Fruit fly (Drosophila melanogaster) whole organism, prepupa: ENCODE data around the gene Hcs.

Source experiments
- CG10669 ChIP-seq: fragments of 200-800 bp; sonication (Bioruptor generic); optimal IDR thresholded peaks from 3 replicates; lab custom pipeline; 2018; ENCODE audit warnings: missing biosample characterization, mild to moderate bottlenecking, missing genetic modification characterization, moderate library complexity
- CG11762 ChIP-seq: fragments of 200-800 bp; sonication (Bioruptor generic); optimal IDR thresholded peaks from 3 replicates; lab custom pipeline; 2016; ENCODE audit warnings: missing biosample characterization, missing genetic modification characterization; ENCODE audit not compliant: insufficient read depth
- CG11902 ChIP-seq: fragments of 200-800 bp; sonication (Bioruptor generic); optimal IDR thresholded peaks from 3 replicates; lab custom pipeline; 2016; ENCODE audit warnings: missing biosample characterization, missing genetic modification characterization
- CG31627 ChIP-seq: fragments of 200-800 bp; sonication (Bioruptor generic); optimal IDR thresholded peaks from 3 replicates; lab custom pipeline; 2016; ENCODE audit warnings: missing biosample characterization, missing genetic modification characterization
- CG3919 ChIP-seq: fragments of 200-800 bp; sonication (Bioruptor generic); optimal IDR thresholded peaks from 3 replicates; lab custom pipeline; 2016; ENCODE audit warnings: missing biosample characterization, missing genetic modification characterization
- CG6792 ChIP-seq: fragments of 200-800 bp; sonication (Bioruptor generic); optimal IDR thresholded peaks from 3 replicates; lab custom pipeline; 2016; ENCODE audit warnings: missing biosample characterization, missing genetic modification characterization
- Ets21C ChIP-seq: fragments of 200-800 bp; sonication (Bioruptor generic); optimal IDR thresholded peaks from 3 replicates; lab custom pipeline; 2016; ENCODE audit warnings: missing biosample characterization, missing genetic modification characterization
- achi ChIP-seq: fragments of 200-800 bp; sonication (Bioruptor generic); optimal IDR thresholded peaks from 3 replicates; lab custom pipeline; 2016; ENCODE audit warnings: missing biosample characterization, missing genetic modification characterization
- cyc ChIP-seq: fragments of 200-800 bp; sonication (Bioruptor generic); optimal IDR thresholded peaks from 3 replicates; lab custom pipeline; 2016; ENCODE audit warnings: missing biosample characterization, missing genetic modification characterization
- dac ChIP-seq: fragments of 200-800 bp; sonication (Bioruptor generic); optimal IDR thresholded peaks from 2 replicates; lab custom pipeline; 2017; ENCODE audit warnings: missing biosample characterization, mild to moderate bottlenecking, missing genetic modification characterization
- fkh ChIP-seq: fragments of 200-800 bp; sonication (Bioruptor generic); optimal IDR thresholded peaks from 3 replicates; lab custom pipeline; 2017; ENCODE audit warnings: missing biosample characterization, mild to moderate bottlenecking, missing genetic modification characterization, moderate library complexity
- lz ChIP-seq: fragments of 200-800 bp; sonication (Bioruptor generic); optimal IDR thresholded peaks from 3 replicates; lab custom pipeline; 2016; ENCODE audit warnings: missing biosample characterization, missing genetic modification characterization
- spab ChIP-seq: fragments of 200-800 bp; sonication (Bioruptor generic); optimal IDR thresholded peaks from 2 replicates; lab custom pipeline; 2017; ENCODE audit warnings: missing biosample characterization, mild to moderate bottlenecking, missing genetic modification characterization, missing genetic modification reagents
- ss ChIP-seq, 2 experiments: fragments of 200-800 bp; sonication (Bioruptor generic); optimal IDR thresholded peaks; 2 replicates in 1 of 2; 3 replicates in 1 of 2; lab custom pipeline; 2017 to 2018; ENCODE audit warnings: mild to moderate bottlenecking in 2 of 2, missing biosample characterization in 2 of 2, missing genetic modification characterization in 2 of 2, moderate library complexity in 1 of 2
- vri ChIP-seq: fragments of 200-800 bp; sonication (Bioruptor generic); optimal IDR thresholded peaks from 3 replicates; lab custom pipeline; 2016; ENCODE audit warnings: missing biosample characterization, mild to moderate bottlenecking, missing genetic modification characterization

The Hcs gene

DNA sequence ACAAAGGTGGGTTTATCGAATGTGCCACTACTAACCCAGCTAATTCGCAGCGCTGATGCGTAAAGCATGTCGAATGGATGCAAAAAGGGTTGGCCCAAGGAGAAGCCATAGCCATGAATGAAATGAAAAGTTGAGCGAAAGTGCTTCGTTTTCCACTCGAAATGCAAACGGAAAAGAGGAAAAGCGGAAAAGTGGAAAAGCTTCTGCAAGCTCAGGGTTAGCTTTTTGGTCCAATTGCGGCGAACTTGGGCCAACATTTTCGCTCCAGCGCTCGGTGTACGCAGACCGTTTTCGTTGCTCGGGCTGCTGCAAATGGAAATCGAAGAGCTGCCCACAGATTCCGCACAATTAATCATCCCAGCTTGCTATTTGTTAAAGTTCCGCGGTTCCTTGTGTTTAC, 50.1 kb downstream of the Hcs start:
- no peak for TF ChIP-seq achi (GFP tag; lab: Kevin White, UChicago)
- no peak for TF ChIP-seq vri
- no peak for TF ChIP-seq CG6792 (GFP tag; lab: Kevin White, UChicago)
- TF ChIP-seq fkh (GFP tag; lab: Kevin White, UChicago), result no peak
- no peak for TF ChIP-seq dac (GFP tag; lab: Kevin White, UChicago)
- TF ChIP-seq CG3919 (GFP tag; lab: Kevin White, UChicago), result no peak
- no peak for TF ChIP-seq cyc (GFP tag; lab: Kevin White, UChicago)
- no peak for TF ChIP-seq CG11902

dm6 chr3R:5527563-5527962, 52.9 kb downstream of the Hcs start:
- no peak for TF ChIP-seq Ets21C (GFP tag; lab: Kevin White, UChicago)
- no peak for TF ChIP-seq CG11762 (GFP tag; lab: Kevin White, UChicago)
- TF ChIP-seq spab, result no peak
- TF ChIP-seq CG11902, result no peak
- no peak for TF ChIP-seq CG31627 (GFP tag; lab: Kevin White, UChicago)
- no peak for TF ChIP-seq lz (GFP tag; lab: Kevin White, UChicago)
- no peak for TF ChIP-seq ss (GFP tag; optimal IDR thresholded peaks at IDR 0.05; lab: Kevin White, UChicago)
- TF ChIP-seq CG10669 (GFP tag; lab: Kevin White, UChicago), result no peak
